Fruit fly (Drosophila melanogaster) whole organism, wandering third instar larva: ENCODE results near the gene CG17362.

ENCODE experiments used
- Abd-B ChIP-seq: fragments of >200 bp; optimal IDR thresholded peaks from 2 replicates; lab custom pipeline; 2017; ENCODE audit warnings: missing biosample characterization, missing genetic modification characterization
- CrebA ChIP-seq: fragments of 200-800 bp; sonication (Bioruptor generic); optimal IDR thresholded peaks from 2 replicates; lab custom pipeline; 2016; ENCODE audit warnings: missing biosample characterization, mild to moderate bottlenecking, missing genetic modification characterization, borderline replicate concordance
- GATAd ChIP-seq: sonication (Bioruptor generic); optimal IDR thresholded peaks from 2 replicates; lab custom pipeline; 2016; ENCODE audit warnings: missing biosample characterization, missing genetic modification characterization
- HLH106 ChIP-seq: fragments of 200-800 bp; optimal IDR thresholded peaks from 3 replicates; lab custom pipeline; 2019; ENCODE audit warnings: missing biosample characterization, mild to moderate bottlenecking, missing genetic modification characterization, moderate library complexity
- Hr78 ChIP-seq: fragments of >200 bp; optimal IDR thresholded peaks from 2 replicates; lab custom pipeline; 2017; ENCODE audit warnings: missing biosample characterization, missing genetic modification characterization
- Rel ChIP-seq, 2 experiments: fragments of 200-800 bp; sonication (Bioruptor generic) in 1 of 2; optimal IDR thresholded peaks; 2 replicates in 1 of 2; 3 replicates in 1 of 2; lab custom pipeline; 2016 to 2019; ENCODE audit warnings: mild to moderate bottlenecking in 2 of 2, missing biosample characterization in 2 of 2, missing genetic modification characterization in 2 of 2, moderate library complexity in 1 of 2
- dl ChIP-seq, 2 experiments: fragments of 175-275, 200-275 bp in 1 of 2; fragments of 200-275 bp in 1 of 2; sonication (Bioruptor generic); optimal IDR thresholded peaks; lab custom pipeline; 2018; ENCODE audit warnings: mild to moderate bottlenecking in 2 of 2, missing biosample characterization in 2 of 2, missing genetic modification characterization in 2 of 2, moderate library complexity in 2 of 2; ENCODE audit not compliant: partially characterized antibody in 2 of 2, insufficient read depth in 1 of 2
- ey ChIP-seq: fragments of 200-800 bp; sonication (Bioruptor generic); optimal IDR thresholded peaks from 2 replicates; lab custom pipeline; 2016; ENCODE audit warnings: missing biosample characterization, missing genetic modification characterization
- fru ChIP-seq: fragments of 200-800 bp; sonication (Bioruptor generic); optimal IDR thresholded peaks from 3 replicates; lab custom pipeline; 2016; ENCODE audit warnings: missing biosample characterization, mild to moderate bottlenecking, missing genetic modification characterization
- h ChIP-seq: fragments of 200-800 bp; sonication (Bioruptor generic); optimal IDR thresholded peaks from 3 replicates; lab custom pipeline; 2016; ENCODE audit warnings: missing biosample characterization, mild to moderate bottlenecking, missing genetic modification characterization
- pan ChIP-seq: fragments of >200 bp; optimal IDR thresholded peaks from 2 replicates; lab custom pipeline; 2017
- rgr ChIP-seq: fragments of 200-800 bp; sonication (Bioruptor generic); optimal IDR thresholded peaks from 3 replicates; lab custom pipeline; 2016; ENCODE audit warnings: missing biosample characterization, mild to moderate bottlenecking, missing genetic modification characterization
- usp ChIP-seq: fragments of >200 bp; optimal IDR thresholded peaks from 2 replicates; lab custom pipeline; 2017; ENCODE audit warnings: missing biosample characterization, missing genetic modification characterization

- TF ChIP-seq Hr78 (no peak), dl (GFP tag; optimal IDR thresholded peaks at IDR 0.05; lab: Kevin White, UChicago; ENCODE audit: insufficient read depth in 1 of 2, partially characterized antibody in 2 of 2) (no peak), HLH106 (tag; lab: Kevin White, UChicago) (no peak), Abd-B (GFP tag; lab: Kevin White, UChicago) (no peak), Rel (GFP tag; optimal IDR thresholded peaks at IDR 0.05; lab: Kevin White, UChicago) (no peak), Rel (tag; optimal IDR thresholded peaks at IDR 0.05; lab: Kevin White, UChicago) (no peak), pan (no peak), ey (GFP tag; lab: Kevin White, UChicago) (no peak), GATAd (GFP tag; lab: Kevin White, UChicago) (no peak), fru (GFP tag; lab: Kevin White, UChicago) (no peak), CrebA (GFP tag; lab: Kevin White, UChicago) (no peak), h (GFP tag; lab: Kevin White, UChicago) (peak; percentile 46), rgr (GFP tag; lab: Kevin White, UChicago) (peak; percentile 38), usp (GFP tag; lab: Kevin White, UChicago) (no peak)
Observed at dm6 chr3L:13951564-13951963, 34.9 kb upstream of the CG17362 start.
